Fruit fly (Drosophila melanogaster) whole organism, embryonic: ENCODE data around the gene Catsup.

Experiments
- BtbVII ChIP-seq: fragments of 200-800 bp; sonication (Bioruptor generic); optimal IDR thresholded peaks from 3 replicates; lab custom pipeline; 2017; ENCODE audit warnings: missing biosample characterization, mild to moderate bottlenecking, missing genetic modification characterization
- CG10366 ChIP-seq: fragments of 200-800 bp; sonication (Bioruptor generic); IDR thresholded peaks from 2 replicates; pipeline ENCODE4 v1.3.6; 2022; ENCODE audit warnings: missing biosample characterization, missing genetic modification characterization
- CG10462 ChIP-seq: fragments of 200-800 bp; sonication (Bioruptor generic); optimal IDR thresholded peaks from 2 replicates; lab custom pipeline; 2016; ENCODE audit warnings: missing biosample characterization, missing genetic modification characterization
- CG10979 ChIP-seq: fragments of 200-800 bp; sonication (Bioruptor generic); optimal IDR thresholded peaks from 2 replicates; lab custom pipeline; 2018; ENCODE audit warnings: missing biosample characterization, mild to moderate bottlenecking, missing genetic modification characterization, moderate library complexity
- CG12104 ChIP-seq: fragments of 200-800 bp; sonication (Bioruptor generic); optimal IDR thresholded peaks from 3 replicates; lab custom pipeline; 2016; ENCODE audit warnings: missing biosample characterization, missing genetic modification characterization
- CG12299 ChIP-seq: fragments of 200-800 bp; sonication (Bioruptor generic); optimal IDR thresholded peaks from 2 replicates; lab custom pipeline; 2018; ENCODE audit warnings: missing biosample characterization, mild to moderate bottlenecking, missing genetic modification characterization
- CG1233 ChIP-seq: fragments of 200-800 bp; sonication (Bioruptor generic); optimal IDR thresholded peaks from 4 replicates; lab custom pipeline; 2018; ENCODE audit warnings: missing biosample characterization, mild to moderate bottlenecking, missing genetic modification characterization
- CG13424 ChIP-seq: fragments of 200-800 bp; sonication (Bioruptor generic); optimal IDR thresholded peaks from 2 replicates; lab custom pipeline; 2019; ENCODE audit warnings: missing biosample characterization, mild to moderate bottlenecking, missing genetic modification characterization, moderate library complexity
- CG15696 ChIP-seq: fragments of 200-800 bp; sonication (Bioruptor generic); optimal IDR thresholded peaks from 2 replicates; lab custom pipeline; 2019; ENCODE audit warnings: missing biosample characterization, mild to moderate bottlenecking, missing genetic modification characterization, moderate library complexity
- CG16815 ChIP-seq: fragments of 200-800 bp; sonication (Bioruptor generic); optimal IDR thresholded peaks from 3 replicates; lab custom pipeline; 2017; ENCODE audit warnings: missing biosample characterization, mild to moderate bottlenecking, missing genetic modification characterization
- CG17385 ChIP-seq: fragments of 200-800 bp; sonication (Bioruptor generic); optimal IDR thresholded peaks from 3 replicates; lab custom pipeline; 2018; ENCODE audit warnings: missing biosample characterization, mild to moderate bottlenecking, missing genetic modification characterization
- CG18764 ChIP-seq: fragments of 200-800 bp; sonication (Bioruptor generic); optimal IDR thresholded peaks from 3 replicates; lab custom pipeline; 2016; ENCODE audit warnings: missing biosample characterization, missing genetic modification characterization
- CG2678 ChIP-seq: fragments of 200-800 bp; sonication (Bioruptor generic); optimal IDR thresholded peaks from 3 replicates; lab custom pipeline; 2019; ENCODE audit warnings: missing biosample characterization, mild to moderate bottlenecking, missing genetic modification characterization, moderate library complexity
- CG2875 ChIP-seq: fragments of 200-800 bp; sonication (Bioruptor generic); optimal IDR thresholded peaks from 2 replicates; lab custom pipeline; 2017; ENCODE audit warnings: missing biosample characterization, mild to moderate bottlenecking, missing genetic modification characterization, missing genetic modification reagents
- CG3065 ChIP-seq: fragments of 200-800 bp; sonication (Bioruptor generic); optimal IDR thresholded peaks from 2 replicates; lab custom pipeline; 2016; ENCODE audit warnings: missing biosample characterization, missing genetic modification characterization
- CG31441 ChIP-seq: fragments of 200-800 bp; sonication (Bioruptor generic); IDR thresholded peaks from 2 replicates; pipeline ENCODE4 v1.3.6; 2022; ENCODE audit warnings: missing biosample characterization, missing genetic modification characterization
- CG32772 ChIP-seq: fragments of 200-800 bp; sonication (Bioruptor generic); IDR thresholded peaks from 2 replicates; pipeline ENCODE4 v1.3.6; 2022; ENCODE audit warnings: missing biosample characterization, missing genetic modification characterization
- CG3407 ChIP-seq: fragments of 200-800 bp; sonication (Bioruptor generic); optimal IDR thresholded peaks from 2 replicates; lab custom pipeline; 2018; ENCODE audit warnings: missing biosample characterization, mild to moderate bottlenecking, missing genetic modification characterization
- CG3847 ChIP-seq: fragments of 200-800 bp; sonication (Bioruptor generic); IDR thresholded peaks from 2 replicates; pipeline ENCODE4 v1.3.6; 2022; ENCODE audit warnings: missing biosample characterization, missing genetic modification characterization
- CG3995 ChIP-seq: fragments of 200-800 bp; sonication (Bioruptor generic); optimal IDR thresholded peaks from 3 replicates; lab custom pipeline; 2016; ENCODE audit warnings: missing biosample characterization, missing genetic modification characterization
- CG4328 ChIP-seq: fragments of 200-800 bp; sonication (Bioruptor generic); optimal IDR thresholded peaks from 3 replicates; lab custom pipeline; 2017; ENCODE audit warnings: missing biosample characterization, missing genetic modification reagents, missing genetic modification characterization
- CG4360 ChIP-seq: fragments of 200-800 bp; sonication (Bioruptor generic); IDR thresholded peaks from 2 replicates; pipeline ENCODE4 v1.3.6; 2022; ENCODE audit warnings: missing biosample characterization, missing genetic modification characterization
- CG7372 ChIP-seq: fragments of 200-800 bp; sonication (Bioruptor generic); IDR thresholded peaks from 2 replicates; pipeline ENCODE4 v1.3.6; 2022; ENCODE audit warnings: missing biosample characterization, missing genetic modification characterization
- CG7839 ChIP-seq: fragments of 200-800 bp; sonication (Bioruptor generic); optimal IDR thresholded peaks from 3 replicates; lab custom pipeline; 2018; ENCODE audit warnings: missing biosample characterization, mild to moderate bottlenecking, missing genetic modification characterization, moderate library complexity
- CG7963 ChIP-seq: fragments of 200-800 bp; sonication (Bioruptor generic); IDR thresholded peaks from 3 replicates; pipeline ENCODE4 v1.3.6; 2022; ENCODE audit warnings: missing biosample characterization, missing genetic modification characterization; ENCODE audit not compliant: partially characterized antibody
- CG9932 ChIP-seq: fragments of 200-800 bp; sonication (Bioruptor generic); IDR thresholded peaks from 2 replicates; pipeline ENCODE4 v1.3.6; 2022; ENCODE audit warnings: missing biosample characterization, missing genetic modification characterization
- Chrac-16 ChIP-seq: fragments of 200-800 bp; sonication (Bioruptor generic); optimal IDR thresholded peaks from 3 replicates; lab custom pipeline; 2016; ENCODE audit warnings: missing biosample characterization, missing genetic modification characterization
- Eip74EF ChIP-seq, 2 experiments: fragments of 200-800 bp in 1 of 2; fragments of >200 bp in 1 of 2; sonication (Bioruptor generic) in 1 of 2; optimal IDR thresholded peaks; 2 replicates each; lab custom pipeline; 2017 to 2019; ENCODE audit warnings: missing biosample characterization in 2 of 2, missing genetic modification characterization in 2 of 2, mild to moderate bottlenecking in 1 of 2, moderate library complexity in 1 of 2
- Ets65A ChIP-seq: fragments of 200-800 bp; sonication (Bioruptor generic); peaks from one replicate; lab custom pipeline; 2016; ENCODE audit warnings: missing biosample characterization, missing genetic modification characterization
- Fer1 ChIP-seq: fragments of 200-800 bp; sonication (Bioruptor generic); optimal IDR thresholded peaks from 2 replicates; lab custom pipeline; 2017; ENCODE audit warnings: missing biosample characterization, mild to moderate bottlenecking, missing genetic modification characterization
- Gug ChIP-seq: fragments of 200-800 bp; sonication (Bioruptor generic); IDR thresholded peaks from 4 replicates; pipeline ENCODE4 v1.3.6; 2022; ENCODE audit warnings: missing biosample characterization, missing genetic modification characterization
- HHEX ChIP-seq: fragments of 200-800 bp; sonication (Bioruptor generic); optimal IDR thresholded peaks from 3 replicates; lab custom pipeline; 2017; ENCODE audit warnings: missing biosample characterization, mild to moderate bottlenecking, missing genetic modification characterization, missing genetic modification reagents
- HLH54F ChIP-seq: fragments of 200-800 bp; sonication (Bioruptor generic); optimal IDR thresholded peaks from 3 replicates; lab custom pipeline; 2016; ENCODE audit warnings: missing biosample characterization, missing genetic modification characterization
- Nf-YC ChIP-seq: fragments of 200-800 bp; optimal IDR thresholded peaks from 3 replicates; lab custom pipeline; 2019; ENCODE audit warnings: missing biosample characterization, mild to moderate bottlenecking, missing genetic modification characterization, moderate library complexity
- Oli ChIP-seq: fragments of 200-800 bp; sonication (Bioruptor generic); optimal IDR thresholded peaks from 2 replicates; lab custom pipeline; 2018; ENCODE audit warnings: missing biosample characterization, mild to moderate bottlenecking, missing genetic modification characterization, moderate library complexity
- br ChIP-seq: fragments of >200 bp; optimal IDR thresholded peaks from 2 replicates; lab custom pipeline; 2017
- chinmo ChIP-seq: fragments of 200-800 bp; sonication (Bioruptor generic); IDR thresholded peaks from 4 replicates; pipeline ENCODE4 v1.3.6; 2022; ENCODE audit warnings: missing biosample characterization, missing genetic modification characterization; ENCODE audit not compliant: partially characterized antibody
- exex ChIP-seq: fragments of 200-800 bp; sonication (Bioruptor generic); optimal IDR thresholded peaks from 4 replicates; lab custom pipeline; 2018; ENCODE audit warnings: missing biosample characterization, mild to moderate bottlenecking, missing genetic modification characterization, moderate library complexity
- ind ChIP-seq: fragments of 200-800 bp; sonication (Bioruptor generic); optimal IDR thresholded peaks from 3 replicates; lab custom pipeline; 2016; ENCODE audit warnings: missing biosample characterization, missing genetic modification characterization
- insv ChIP-seq, 2 experiments: fragments of 200-800 bp; sonication (Bioruptor generic); optimal IDR thresholded peaks; 3 replicates each; lab custom pipeline; 2016 to 2018; ENCODE audit warnings: missing biosample characterization in 2 of 2, missing genetic modification characterization in 2 of 2
- ken ChIP-seq: fragments of 200-800 bp; sonication (Bioruptor generic); IDR thresholded peaks from 3 replicates; pipeline ENCODE4 v1.3.6; 2022; ENCODE audit warnings: missing biosample characterization, missing genetic modification characterization
- mirr ChIP-seq: fragments of 200-800 bp; sonication (Bioruptor generic); optimal IDR thresholded peaks from 3 replicates; lab custom pipeline; 2018; ENCODE audit warnings: missing biosample characterization, mild to moderate bottlenecking, missing genetic modification characterization
- org-1 ChIP-seq: fragments of 200-800 bp; sonication (Bioruptor generic); optimal IDR thresholded peaks from 2 replicates; lab custom pipeline; 2017; ENCODE audit warnings: missing biosample characterization, missing genetic modification characterization
- phol ChIP-seq: fragments of 200-800 bp; sonication (Bioruptor generic); optimal IDR thresholded peaks from 3 replicates; lab custom pipeline; 2018; ENCODE audit warnings: missing biosample characterization, mild to moderate bottlenecking, missing genetic modification characterization, moderate library complexity
- rib ChIP-seq: fragments of 200-800 bp; sonication (Bioruptor generic); IDR thresholded peaks from 2 replicates; pipeline ENCODE4 v1.3.6; 2022; ENCODE audit warnings: missing biosample characterization, missing genetic modification characterization
- so ChIP-seq: fragments of 200-800 bp; sonication (Bioruptor generic); IDR thresholded peaks from 3 replicates; pipeline ENCODE4 v1.3.6; 2022; ENCODE audit warnings: missing biosample characterization, missing genetic modification characterization
- tin ChIP-seq: fragments of 200-800 bp; sonication (Bioruptor generic); optimal IDR thresholded peaks from 3 replicates; lab custom pipeline; 2016; ENCODE audit warnings: missing biosample characterization, missing genetic modification characterization
- tup ChIP-seq: fragments of 200-800 bp; sonication (Bioruptor generic); optimal IDR thresholded peaks from 2 replicates; lab custom pipeline; 2016; ENCODE audit warnings: missing biosample characterization, mild to moderate bottlenecking, missing genetic modification characterization, moderate library complexity
- tx ChIP-seq: fragments of 200-800 bp; sonication (Bioruptor generic); optimal IDR thresholded peaks from 2 replicates; lab custom pipeline; 2016; ENCODE audit warnings: missing biosample characterization, missing genetic modification characterization

The Catsup gene

dm6 chr2L:19024744-19025059, 17.0 kb upstream of the Catsup start (continued):
- TF ChIP-seq CG32772 (0 out of 2 replicates have a peak, but pooled peaks have one; percentile 0), CG16815 (GFP tag; lab: Kevin White, UChicago) (no peak), CG3847 (GFP tag; lab: Robert Waterston, UW) (no peak), insv (GFP tag; optimal IDR thresholded peaks at IDR 0.05; lab: Kevin White, UChicago) (no peak), Oli (tag; lab: Kevin White, UChicago) (no peak), CG15696 (tag; lab: Kevin White, UChicago) (no peak), CG12104 (GFP tag; lab: Kevin White, UChicago) (peak; percentile 23), CG3065 (no peak), CG10462 (no peak), CG12299 (no peak), CG31441 (GFP tag; lab: Robert Waterston, UW) (0 out of 2 replicates have a peak, but pooled peaks have one; percentile 6), CG7963 (GFP tag; lab: Robert Waterston, UW) (no peak), CG3995 (GFP tag; lab: Kevin White, UChicago) (no peak)
- TF ChIP-seq, all 482 proteins: peak for 17

- TF ChIP-seq CG7839 (tag; lab: Kevin White, UChicago) (peak; percentile 72), CG1233 (peak; percentile 53), CG13424 (peak; percentile 70), CG9932 (GFP tag; lab: Robert Waterston, UW) (peak; percentile 38; the same call in 1 of the 2 replicates), Eip74EF (GFP tag; optimal IDR thresholded peaks at IDR 0.05; lab: Kevin White, UChicago) (peak in 1 of 2 experiments; percentile 28), CG10979 (peak; percentile 47), Ets65A (peak; percentile 81), ken (GFP tag; lab: Robert Waterston, UW) (0 out of 3 replicates have a peak, but pooled peaks have one; percentile 16), org-1 (GFP tag; lab: Kevin White, UChicago) (peak; percentile 65), Fer1 (peak; percentile 89), br (lab: Kevin White, UChicago) (no peak), CG4360 (GFP tag; lab: Robert Waterston, UW) (no peak), CG3407 (GFP tag; lab: Kevin White, UChicago) (no peak), chinmo (no peak), tup (peak; percentile 9), CG10366 (peak; percentile 20; the same call in 1 of the 2 replicates), rib (GFP tag; lab: Robert Waterston, UW) (no peak), CG3847 (GFP tag; lab: Robert Waterston, UW) (peak; percentile 27), exex (tag; lab: Kevin White, UChicago) (peak; percentile 33), HHEX (GFP tag; lab: Kevin White, UChicago) (peak; percentile 14), tx (GFP tag; lab: Kevin White, UChicago) (no peak), mirr (GFP tag; lab: Kevin White, UChicago) (no peak), CG17385 (peak; percentile 56), Chrac-16 (peak; percentile 23), CG18764 (GFP tag; lab: Kevin White, UChicago) (no peak), tin (no peak), phol (tag; lab: Kevin White, UChicago) (peak; percentile 56), CG7372 (GFP tag; lab: Robert Waterston, UW) (peak; percentile 81), ind (peak; percentile 34), CG2678 (tag; lab: Kevin White, UChicago) (peak; percentile 86), so (GFP tag; lab: Robert Waterston, UW) (peak; percentile 64; the same call in 1 of the 3 replicates), Gug (GFP tag; lab: Robert Waterston, UW) (peak; percentile 9; the same call in 1 of the 4 replicates), CG4328 (peak; percentile 23), BtbVII (peak; percentile 75), Nf-YC (tag; lab: Kevin White, UChicago) (peak; percentile 51), CG2875 (peak; percentile 8), HLH54F (GFP tag; lab: Kevin White, UChicago) (peak; percentile 52)
Observed at dm6 chr2L:19026491-19027197, 15.0 kb upstream of the Catsup start.
